Worm (Caenorhabditis elegans) whole organism, L4/young adult: ENCODE data around the gene apl-1.

Experiments
- W03F9.2 ChIP-seq: fragments of 150-350 bp; optimal IDR thresholded peaks from 2 replicates; lab custom pipeline; 2014; ENCODE audit warnings: missing biosample characterization, missing genetic modification characterization
- him-1 ChIP-seq: sonication (generic microtip); optimal IDR thresholded peaks from 2 replicates; lab custom pipeline; 2016; ENCODE audit warnings: missing genotype, missing genetic modification reagents, missing genetic modification characterization, missing compliant biosample characterization

DNA sequence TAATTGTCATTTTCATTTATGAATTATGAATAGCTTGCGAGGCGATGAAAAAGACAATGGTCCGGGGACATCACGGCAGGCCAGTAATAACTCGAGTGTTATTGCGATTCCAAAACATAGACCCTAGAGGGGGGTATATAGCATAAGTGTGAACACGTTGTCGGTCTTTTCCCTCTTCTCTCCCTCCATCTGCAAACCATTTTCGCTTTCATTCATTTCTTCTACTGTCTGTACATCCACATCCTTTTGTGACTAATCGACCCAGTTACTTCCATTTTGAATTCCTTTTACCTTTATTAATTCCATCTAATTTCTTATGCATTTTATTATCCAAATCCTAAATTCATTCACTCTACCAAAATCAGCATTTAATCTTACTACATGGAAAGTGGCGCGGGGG, 45.6 kb downstream of the apl-1 start:
- TF ChIP-seq W03F9.2 (tag; lab: Kevin White, UChicago): no peak
- no peak for TF ChIP-seq him-1
